Worm (Caenorhabditis elegans): ENCODE data around the gene H43I07.1.

The H43I07.1 gene

ce11 chrV:4242431-4242830 lies 37.9 kb downstream of the H43I07.1 start, which contains the start of gene srt-12:
Gene srt-12, minus strand, starts transcription at chrV:4242531.
- TF ChIP-seq snpc-4 (tag; optimal IDR thresholded peaks at IDR 0.05) (no peak), nhr-12 (tag; optimal IDR thresholded peaks at IDR 0.05) (no peak), alr-1 (tag; optimal IDR thresholded peaks at IDR 0.05) (no peak), lin-13 (GFP tag; optimal IDR thresholded peaks at IDR 0.05) (no peak), nhr-6 (tag; optimal IDR thresholded peaks at IDR 0.05) (no peak), unc-55 (GFP tag; optimal IDR thresholded peaks at IDR 0.05) (no peak), ztf-1 (GFP tag; conservative IDR thresholded peaks at IDR 0.05) (no peak), ceh-82 (tag; optimal IDR thresholded peaks at IDR 0.05) (no peak), nhr-237 (tag; optimal IDR thresholded peaks at IDR 0.05) (no peak), nhr-77 (tag; optimal IDR thresholded peaks at IDR 0.05) (no peak), sma-9 (GFP tag; optimal IDR thresholded peaks at IDR 0.05) (no peak), sma-9 (tag; optimal IDR thresholded peaks at IDR 0.05) (no peak), nhr-25 (tag; optimal IDR thresholded peaks at IDR 0.05) (no peak), peb-1 (tag; optimal IDR thresholded peaks at IDR 0.05) (no peak)

DNA sequence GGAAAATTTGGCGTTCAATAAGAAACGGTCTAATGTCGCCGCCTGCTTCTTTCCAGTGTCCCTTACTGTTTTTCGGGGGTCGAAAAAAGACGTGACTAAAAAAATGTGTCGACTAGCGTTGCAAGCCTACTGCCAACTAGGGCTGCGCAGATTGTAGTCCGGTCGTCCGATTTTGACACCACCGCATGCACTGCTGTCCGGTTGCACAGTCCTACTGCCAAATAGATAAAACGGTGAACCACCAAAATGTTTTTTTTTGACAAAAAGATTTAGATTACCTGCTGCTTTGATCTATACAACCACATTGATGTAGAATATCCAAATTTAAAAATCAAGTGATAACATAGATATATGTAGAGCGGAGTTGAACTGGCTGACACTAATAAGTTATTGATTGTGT lies 43.8 kb downstream of the H43I07.1 start:
- TF ChIP-seq ceh-16 (tag; optimal IDR thresholded peaks at IDR 0.05) (no peak), peb-1 (tag; optimal IDR thresholded peaks at IDR 0.05) (no peak), nhr-10 (tag; optimal IDR thresholded peaks at IDR 0.05) (no peak), zag-1 (tag; optimal IDR thresholded peaks at IDR 0.05) (no peak), ztf-4 (tag; optimal IDR thresholded peaks at IDR 0.05) (no peak), ztf-1 (GFP tag; conservative IDR thresholded peaks at IDR 0.05) (no peak)

- TF ChIP-seq elt-3 (tag; optimal IDR thresholded peaks at IDR 0.05) (no peak), F13H6.1 (tag; optimal IDR thresholded peaks at IDR 0.05) (no peak), zag-1 (tag; optimal IDR thresholded peaks at IDR 0.05) (no peak), nhr-6 (tag; optimal IDR thresholded peaks at IDR 0.05) (no peak), nhr-12 (tag; optimal IDR thresholded peaks at IDR 0.05) (no peak), ama-1 (optimal IDR thresholded peaks at IDR 0.05) (no peak)
Observed at ce11 chrV:4250047-4250446, 45.5 kb downstream of the H43I07.1 start, which contains the start of gene srt-13. Gene srt-13, minus strand, starts transcription at chrV:4250147.

DNA sequence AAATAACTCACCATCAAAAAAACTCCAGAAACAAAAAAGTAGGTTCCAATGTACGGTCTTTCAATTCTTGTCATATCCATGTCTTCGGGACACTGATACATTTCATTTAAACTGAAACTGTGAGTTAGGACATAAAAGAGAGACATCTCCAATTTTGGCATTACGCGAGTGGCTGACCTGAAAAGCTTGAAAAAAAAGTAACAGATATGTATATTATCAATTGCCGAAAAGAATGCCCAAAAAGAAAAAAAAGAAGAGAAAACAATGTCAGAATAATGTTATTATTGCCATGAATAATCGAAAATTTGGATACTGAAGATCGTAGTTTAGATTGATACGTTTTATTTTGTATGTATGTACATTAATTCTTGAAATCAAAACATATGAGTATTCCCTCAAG lies 52.0 kb downstream of the H43I07.1 start, which contains the start of gene srt-14:
Gene srt-14 (minus strand): TSS at position 101 of the 400 bp plus-strand sequence.
- TF ChIP-seq dmd-4 (tag; optimal IDR thresholded peaks at IDR 0.05) (no peak), elt-3 (tag; optimal IDR thresholded peaks at IDR 0.05) (no peak), aly-2 (tag; optimal IDR thresholded peaks at IDR 0.05) (no peak), ceh-82 (tag; optimal IDR thresholded peaks at IDR 0.05) (no peak), ZK546.5 (tag; optimal IDR thresholded peaks at IDR 0.05) (no peak)

All from whole organism, L2 larva.